Fruit fly (Drosophila melanogaster): ENCODE measurements around the gene CG33641.
A peak's percentile ranks its signal among the peaks of the same experiment; 100 is the strongest.

CG33641 gene

dm6 chr2L:13571791-13572451, 43.1 kb downstream of the CG33641 start:
- TF ChIP-seq pan (optimal IDR thresholded peaks at IDR 0.05): peak; percentile 70
- no peak for TF ChIP-seq psq (optimal IDR thresholded peaks at IDR 0.05)
